Fruit fly (Drosophila melanogaster) whole organism, embryonic: ENCODE data around the gene Elp3.

Experiments used
- CG17328 ChIP-seq: fragments of 200-800 bp; sonication (Bioruptor generic); IDR thresholded peaks from 2 replicates; pipeline ENCODE4 v1.3.6; 2022; ENCODE audit warnings: missing biosample characterization, missing genetic modification characterization
- CG18476 ChIP-seq: fragments of 200-800 bp; sonication (Bioruptor generic); optimal IDR thresholded peaks from 2 replicates; lab custom pipeline; 2016; ENCODE audit warnings: missing biosample characterization, mild to moderate bottlenecking, missing genetic modification characterization
- CG5953 ChIP-seq: fragments of 200-800 bp; sonication (Bioruptor generic); IDR thresholded peaks from 2 replicates; pipeline ENCODE4 v1.3.6; 2022; ENCODE audit warnings: missing biosample characterization, missing genetic modification characterization
- CG7271 ChIP-seq: fragments of 200-800 bp; sonication (Bioruptor generic); optimal IDR thresholded peaks from 2 replicates; lab custom pipeline; 2018; ENCODE audit warnings: missing biosample characterization, mild to moderate bottlenecking, missing genetic modification characterization, moderate library complexity
- CG8290 ChIP-seq, 3 experiments: fragments of 200-800 bp; sonication (Bioruptor generic); optimal IDR thresholded peaks; 2 replicates each; lab custom pipeline; 2016 to 2019; ENCODE audit warnings: missing biosample characterization in 3 of 3, missing genetic modification characterization in 3 of 3, mild to moderate bottlenecking in 2 of 3, moderate library complexity in 1 of 3
- Dll ChIP-seq: fragments of 200-800 bp; sonication (Bioruptor generic); IDR thresholded peaks from 4 replicates; pipeline ENCODE4 v1.3.6; 2022; ENCODE audit warnings: missing biosample characterization, missing genetic modification characterization; ENCODE audit not compliant: partially characterized antibody
- Ets97D ChIP-seq: fragments of 200-800 bp; sonication (Bioruptor generic); optimal IDR thresholded peaks from 3 replicates; lab custom pipeline; 2016; ENCODE audit warnings: missing biosample characterization, missing genetic modification characterization
- H15 ChIP-seq: fragments of 200-800 bp; sonication (Bioruptor generic); IDR thresholded peaks from 3 replicates; pipeline ENCODE4 v1.3.6; 2022; ENCODE audit warnings: missing biosample characterization, missing genetic modification characterization
- Med ChIP-seq: fragments of 200-800 bp; sonication (Bioruptor generic); peaks from one replicate; lab custom pipeline; 2016; ENCODE audit warnings: missing biosample characterization, missing genetic modification characterization, mild to moderate bottlenecking, inconsistent platforms, moderate library complexity
- ci ChIP-seq: fragments of 200-800 bp; sonication (Bioruptor generic); IDR thresholded peaks from 3 replicates; pipeline ENCODE4 v1.3.6; 2022; ENCODE audit warnings: missing biosample characterization, missing genetic modification characterization
- rib ChIP-seq: fragments of 200-800 bp; sonication (Bioruptor generic); IDR thresholded peaks from 2 replicates; pipeline ENCODE4 v1.3.6; 2022; ENCODE audit warnings: missing biosample characterization, missing genetic modification characterization
- sens-2 ChIP-seq: fragments of 200-800 bp; sonication (Bioruptor generic); IDR thresholded peaks from 2 replicates; pipeline ENCODE4 v1.3.6; 2022; ENCODE audit warnings: missing biosample characterization, missing genetic modification characterization
- zfh2 ChIP-seq: fragments of 200-800 bp; sonication (Bioruptor generic); optimal IDR thresholded peaks from 2 replicates; lab custom pipeline; 2016; ENCODE audit warnings: missing biosample characterization, missing genetic modification characterization

Gene Elp3

DNA sequence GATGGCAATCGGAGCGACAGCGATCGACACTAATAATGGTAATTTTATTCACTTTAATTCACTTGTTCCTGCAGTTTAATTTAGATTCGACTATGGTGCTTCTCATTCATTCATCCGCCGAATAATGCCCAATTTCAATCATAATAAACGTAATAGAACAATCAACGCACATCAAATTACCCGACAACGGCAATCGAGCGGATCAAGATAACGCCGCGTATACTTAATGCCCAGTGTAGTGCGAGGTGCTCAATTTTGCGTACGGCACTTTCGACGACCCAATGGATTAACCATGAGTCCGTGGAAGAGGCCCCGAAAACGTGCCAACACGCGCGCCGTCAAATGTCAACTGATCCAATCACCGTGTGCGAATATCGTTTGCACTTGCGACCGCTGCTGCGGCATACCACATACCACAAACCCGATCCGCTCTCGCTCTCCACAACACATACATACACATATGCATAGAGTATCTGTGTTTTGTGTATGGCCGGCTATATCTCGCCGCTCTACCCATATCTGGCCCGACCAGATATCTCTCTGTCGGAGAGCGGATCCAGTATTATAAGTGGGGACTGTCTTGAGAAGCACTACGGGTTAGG, 32.2 kb downstream of the Elp3 start, which contains the start of gene ine (continued):
- TF ChIP-seq Dll (GFP tag; lab: Robert Waterston, UW) (0 out of 4 replicates have a peak, but pooled peaks have one; percentile 12), rib (GFP tag; lab: Robert Waterston, UW) (peak; percentile 54; the same call in 1 of the 2 replicates)

DNA sequence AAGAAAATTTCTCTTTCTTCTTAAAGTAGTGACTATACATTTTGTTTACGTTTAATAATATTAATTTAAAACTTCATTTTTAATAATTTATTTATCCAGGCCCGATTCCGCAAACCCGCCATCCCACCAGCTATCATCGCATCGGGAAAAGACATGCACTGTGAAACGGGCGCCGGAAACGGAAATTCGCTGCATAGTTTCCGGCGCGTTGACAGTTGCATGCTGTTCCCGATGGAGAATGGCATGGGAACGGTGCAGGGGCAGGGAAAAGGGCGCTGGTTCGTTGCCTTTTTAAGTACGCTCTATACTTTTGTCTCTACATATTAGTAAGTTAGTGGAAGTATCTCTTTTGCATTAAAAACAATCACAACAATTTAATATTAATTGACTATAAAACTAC, 33.4 kb downstream of the Elp3 start:
- TF ChIP-seq zfh2 (no peak), CG17328 (GFP tag; lab: Robert Waterston, UW) (0 out of 2 replicates have a peak, but pooled peaks have one; percentile 21), CG5953 (GFP tag; lab: Robert Waterston, UW) (no peak), CG18476 (GFP tag; lab: Kevin White, UChicago) (no peak), CG7271 (tag; lab: Kevin White, UChicago) (peak; percentile 74), CG8290 (GFP tag; optimal IDR thresholded peaks at IDR 0.05; lab: Kevin White, UChicago) (no peak), CG8290 (tag; optimal IDR thresholded peaks at IDR 0.05; lab: Kevin White, UChicago) (peak in 1 of 2 experiments; percentile 19), ci (GFP tag; lab: Robert Waterston, UW) (peak; percentile 62; the same call in 2 of the 3 replicates), Med (peak; percentile 34), Ets97D (GFP tag; lab: Kevin White, UChicago) (peak; percentile 72), sens-2 (GFP tag; lab: Robert Waterston, UW) (0 out of 2 replicates have a peak, but pooled peaks have one; percentile 22), H15 (GFP tag; lab: Robert Waterston, UW) (0 out of 3 replicates have a peak, but pooled peaks have one; percentile 25)
- TF ChIP-seq, all 482 proteins: peak for 8
